Worm (Caenorhabditis elegans) whole organism, L3 larva: ENCODE measurements around the gene C25E10.5.
A peak's percentile ranks its signal among the peaks of the same experiment; 100 is the strongest.

Experiments
- aly-2 ChIP-seq: fragments of 150-350 bp; optimal IDR thresholded peaks from 2 replicates; lab custom pipeline; 2014; ENCODE audit warnings: missing biosample characterization, missing genetic modification characterization
- ama-1 ChIP-seq: fragments of 150-350 bp; optimal IDR thresholded peaks from 2 replicates; lab custom pipeline; 2018
- ceh-28 ChIP-seq: fragments of 150-350 bp; optimal IDR thresholded peaks from 2 replicates; lab custom pipeline; 2014; ENCODE audit warnings: missing biosample characterization, missing genetic modification reagents, missing genetic modification characterization
- ceh-82 ChIP-seq: fragments of 150-350 bp; optimal IDR thresholded peaks from 2 replicates; lab custom pipeline; 2014; ENCODE audit warnings: missing biosample characterization, missing genetic modification characterization
- ceh-9 ChIP-seq: sonication (generic microtip); optimal IDR thresholded peaks from 2 replicates; lab custom pipeline; 2018; ENCODE audit warnings: missing biosample characterization, missing genetic modification characterization
- daf-12 ChIP-seq: fragments of 150-350 bp; optimal IDR thresholded peaks from 2 replicates; lab custom pipeline; 2014; ENCODE audit warnings: missing biosample characterization, missing genetic modification reagents, missing genetic modification characterization
- elt-1 ChIP-seq: fragments of 150-350 bp; optimal IDR thresholded peaks from 2 replicates; lab custom pipeline; 2014; ENCODE audit warnings: missing biosample characterization, missing genetic modification characterization
- elt-2 ChIP-seq: sonication (generic microtip); optimal IDR thresholded peaks from 2 replicates; lab custom pipeline; 2016; ENCODE audit warnings: missing genetic modification reagents, mild to moderate bottlenecking, missing genetic modification characterization, missing compliant biosample characterization
- elt-3 ChIP-seq, 3 experiments: fragments of 150-350 bp in 1 of 3; sonication (generic microtip) in 2 of 3; optimal IDR thresholded peaks; 2 replicates in 2 of 3; 4 replicates in 1 of 3; lab custom pipeline; 2014 to 2017; ENCODE audit warnings: missing biosample characterization in 3 of 3, missing genetic modification characterization in 3 of 3
- fkh-10 ChIP-seq: sonication (generic microtip); optimal IDR thresholded peaks from 2 replicates; lab custom pipeline; 2017; ENCODE audit warnings: missing biosample characterization, missing genetic modification reagents, missing genetic modification characterization
- jun-1 ChIP-seq: fragments of 150-350 bp; optimal IDR thresholded peaks from 2 replicates; lab custom pipeline; 2014; ENCODE audit warnings: missing biosample characterization, missing genetic modification reagents, missing genetic modification characterization
- lin-39 ChIP-seq: fragments of 150-350 bp; optimal IDR thresholded peaks from 2 replicates; lab custom pipeline; 2018; ENCODE audit warnings: missing biosample characterization, missing genetic modification reagents, missing genetic modification characterization
- lsy-12 ChIP-seq: sonication (generic microtip); optimal IDR thresholded peaks from 2 replicates; lab custom pipeline; 2016; ENCODE audit warnings: mild to moderate bottlenecking, missing genetic modification characterization, missing compliant biosample characterization
- mml-1 ChIP-seq: fragments of 150-350 bp; sonication (generic microtip); optimal IDR thresholded peaks from 3 replicates; lab custom pipeline; 2014; ENCODE audit warnings: missing biosample characterization, missing genetic modification characterization
- nfya-1 ChIP-seq: sonication (generic microtip); optimal IDR thresholded peaks from 2 replicates; lab custom pipeline; 2017; ENCODE audit warnings: missing genetic modification characterization, mild to moderate bottlenecking, missing compliant biosample characterization, antibody characterized with exemption, moderate library complexity; ENCODE audit not compliant: insufficient read depth
- nhr-11 ChIP-seq: fragments of 150-350 bp; optimal IDR thresholded peaks from 2 replicates; lab custom pipeline; 2014; ENCODE audit warnings: missing biosample characterization, missing genetic modification characterization
- nhr-12 ChIP-seq: fragments of 150-350 bp; optimal IDR thresholded peaks from 2 replicates; lab custom pipeline; 2014; ENCODE audit warnings: missing biosample characterization, missing genetic modification characterization
- nhr-23 ChIP-seq: fragments of 150-350 bp; optimal IDR thresholded peaks from 2 replicates; lab custom pipeline; 2014; ENCODE audit warnings: missing biosample characterization, missing genetic modification reagents, missing genetic modification characterization
- nhr-25 ChIP-seq: sonication (generic microtip); optimal IDR thresholded peaks from 2 replicates; lab custom pipeline; 2017; ENCODE audit warnings: missing biosample characterization, missing genetic modification characterization
- nhr-28 ChIP-seq: fragments of 150-350 bp; optimal IDR thresholded peaks from 2 replicates; lab custom pipeline; 2014; ENCODE audit warnings: missing biosample characterization, missing genetic modification characterization
- nhr-43 ChIP-seq: sonication (generic microtip); optimal IDR thresholded peaks from 2 replicates; lab custom pipeline; 2016; ENCODE audit warnings: mild to moderate bottlenecking, missing genetic modification characterization, missing compliant biosample characterization; ENCODE audit not compliant: poor library complexity, severe bottlenecking
- nhr-67 ChIP-seq: fragments of 150-350 bp; optimal IDR thresholded peaks from 2 replicates; lab custom pipeline; 2014; ENCODE audit warnings: missing biosample characterization, missing genetic modification characterization
- nhr-76 ChIP-seq: fragments of 150-350 bp; sonication (generic microtip); optimal IDR thresholded peaks from 5 replicates; lab custom pipeline; 2014; ENCODE audit warnings: missing biosample characterization, missing genetic modification characterization
- pha-4 ChIP-seq: fragments of 150-350 bp; optimal IDR thresholded peaks from 2 replicates; lab custom pipeline; 2014; ENCODE audit warnings: missing biosample characterization, missing genetic modification reagents, missing genetic modification characterization
- pqm-1 ChIP-seq: fragments of 150-350 bp; optimal IDR thresholded peaks from 2 replicates; lab custom pipeline; 2017; ENCODE audit warnings: missing biosample characterization, missing genetic modification characterization, inconsistent platforms
- sea-2 ChIP-seq: fragments of 150-350 bp; sonication (generic microtip); optimal IDR thresholded peaks from 4 replicates; lab custom pipeline; 2014; ENCODE audit warnings: missing biosample characterization, missing genetic modification reagents, missing genetic modification characterization
- snpc-4 ChIP-seq: fragments of 150-350 bp; optimal IDR thresholded peaks from 2 replicates; lab custom pipeline; 2014; ENCODE audit warnings: missing biosample characterization, missing genetic modification characterization
- unc-39 ChIP-seq: sonication (generic microtip); optimal IDR thresholded peaks from 4 replicates; lab custom pipeline; 2017; ENCODE audit warnings: missing biosample characterization, missing genetic modification characterization
- unc-62 ChIP-seq: fragments of 150-350 bp; sonication (generic microtip); optimal IDR thresholded peaks from 4 replicates; lab custom pipeline; 2014; ENCODE audit warnings: missing biosample characterization, missing genetic modification reagents, missing genetic modification characterization
- ztf-11 ChIP-seq: fragments of 150-350 bp; optimal IDR thresholded peaks from 2 replicates; lab custom pipeline; 2014; ENCODE audit warnings: missing biosample characterization, missing genetic modification characterization
- ztf-4 ChIP-seq: fragments of 150-350 bp; optimal IDR thresholded peaks from 2 replicates; lab custom pipeline; 2014; ENCODE audit warnings: missing biosample characterization, missing genetic modification characterization

The C25E10.5 gene

ce11 chrV:8985740-8986139, 44.6 kb upstream of the C25E10.5 start, which contains the start of gene str-85:
Gene str-85 (minus strand): TSS chrV:8985840.
- TF ChIP-seq pha-4 (tag; lab: Kevin White, UChicago) (no peak), snpc-4 (no peak), nhr-43 (tag; lab: Kevin White, UChicago) (no peak), pqm-1 (no peak)

- TF ChIP-seq aly-2: no peak
Observed at ce11 chrV:8988104-8988503, 42.2 kb upstream of the C25E10.5 start, which contains the start of gene str-87. Gene str-87 (minus strand): TSS chrV:8988204.

ce11 chrV:8990194-8990649, 40.1 kb upstream of the C25E10.5 start, which contains the start of gene F59E11.7:
Gene F59E11.7 (plus strand): TSS chrV:8990244.
- TF ChIP-seq elt-1 (tag; lab: Kevin White, UChicago) (no peak), nhr-25 (tag; lab: Kevin White, UChicago) (peak; percentile 40)
- TF ChIP-seq, all 47 proteins: peak for 1

DNA sequence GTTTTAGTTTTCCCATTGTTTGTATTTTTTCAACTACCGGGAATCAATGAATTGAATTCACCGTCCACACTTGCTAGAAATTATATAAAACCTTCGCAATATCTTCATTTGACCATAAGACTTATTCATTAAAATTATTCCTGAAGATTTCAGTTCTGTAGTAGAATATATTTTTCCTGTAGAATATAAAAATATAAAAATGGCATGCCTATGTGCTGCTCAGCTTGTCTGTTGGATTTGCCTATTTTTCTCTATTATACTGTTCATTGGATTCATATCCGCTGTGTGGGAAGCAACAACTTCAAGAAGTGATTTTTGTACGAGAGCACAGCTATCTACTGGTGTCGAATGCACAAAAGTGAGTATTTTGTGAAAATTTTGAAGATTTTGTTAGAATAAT, 38.7 kb upstream of the C25E10.5 start, which contains the start of gene F59E11.6:
Gene F59E11.6, plus strand, starts transcription at position 111 of the 400 bp plus-strand sequence.
- TF ChIP-seq elt-1 (tag; lab: Kevin White, UChicago) (no peak), nhr-43 (tag; lab: Kevin White, UChicago) (no peak), snpc-4 (no peak), nhr-76 (tag; lab: Kevin White, UChicago) (no peak), nhr-11 (tag; lab: Kevin White, UChicago) (no peak), nhr-28 (tag; lab: Kevin White, UChicago) (no peak), daf-12 (tag; lab: Kevin White, UChicago) (no peak), nhr-25 (tag; lab: Kevin White, UChicago) (no peak), ama-1 (no peak), ceh-9 (tag; lab: Kevin White, UChicago) (no peak), ceh-82 (no peak), sea-2 (GFP tag; lab: Kevin White, UChicago) (no peak), ztf-4 (tag; lab: Kevin White, UChicago) (no peak), jun-1 (no peak)

ce11 chrV:8994272-8994671, 36.1 kb upstream of the C25E10.5 start:
- TF ChIP-seq unc-39: no peak
- TF ChIP-seq jun-1: no peak
- peak; percentile 16 for TF ChIP-seq nhr-25 (tag; lab: Kevin White, UChicago)
- peak in 2 of 3 experiments; percentile 21 to 33 for TF ChIP-seq elt-3 (tag; optimal IDR thresholded peaks at IDR 0.05; lab: Kevin White, UChicago)
- TF ChIP-seq nhr-23 (tag; lab: Kevin White, UChicago): peak; percentile 52
- TF ChIP-seq unc-62 (GFP tag; lab: Kevin White, UChicago): no peak
- peak; percentile 68 for TF ChIP-seq nhr-43 (tag; lab: Kevin White, UChicago)
- no peak for TF ChIP-seq ceh-9 (tag; lab: Kevin White, UChicago)
- TF ChIP-seq nhr-12 (tag; lab: Kevin White, UChicago): no peak
- TF ChIP-seq lsy-12 (tag; lab: Kevin White, UChicago): no peak

ce11 chrV:8994801-8995200, 35.5 kb upstream of the C25E10.5 start, which contains the start of gene F59E11.5:
Gene F59E11.5 (plus strand): TSS chrV:8995101.
- TF ChIP-seq nfya-1 (tag; lab: Kevin White, UChicago) (no peak), nhr-43 (tag; lab: Kevin White, UChicago) (no peak), mml-1 (tag; lab: Kevin White, UChicago) (no peak), elt-2 (tag; lab: Kevin White, UChicago) (no peak), daf-12 (tag; lab: Kevin White, UChicago) (no peak), ceh-82 (no peak), ceh-28 (tag; lab: Kevin White, UChicago) (no peak), unc-39 (no peak), unc-62 (GFP tag; lab: Kevin White, UChicago) (no peak), ztf-4 (tag; lab: Kevin White, UChicago) (no peak), ceh-9 (tag; lab: Kevin White, UChicago) (no peak), ztf-11 (tag; lab: Kevin White, UChicago) (no peak), lin-39 (tag; lab: Kevin White, UChicago) (no peak), fkh-10 (GFP tag; lab: Kevin White, UChicago) (no peak), nhr-67 (tag; lab: Kevin White, UChicago) (no peak), snpc-4 (no peak), nhr-28 (tag; lab: Kevin White, UChicago) (no peak)
